Worm (Caenorhabditis elegans) whole organism, L3 larva: Measurements from ENCODE around the gene ttr-38.

ENCODE experiments used
- ceh-28 ChIP-seq: fragments of 150-350 bp; optimal IDR thresholded peaks from 2 replicates; lab custom pipeline; 2014; ENCODE audit warnings: missing biosample characterization, missing genetic modification reagents, missing genetic modification characterization
- egl-27 ChIP-seq: sonication (generic microtip); optimal IDR thresholded peaks from 4 replicates; lab custom pipeline; 2017; ENCODE audit warnings: missing biosample characterization, missing genetic modification reagents, missing genetic modification characterization
- elt-2 ChIP-seq: sonication (generic microtip); optimal IDR thresholded peaks from 2 replicates; lab custom pipeline; 2016; ENCODE audit warnings: missing genetic modification reagents, mild to moderate bottlenecking, missing genetic modification characterization, missing compliant biosample characterization
- lsy-12 ChIP-seq: sonication (generic microtip); optimal IDR thresholded peaks from 2 replicates; lab custom pipeline; 2016; ENCODE audit warnings: mild to moderate bottlenecking, missing genetic modification characterization, missing compliant biosample characterization
- mdl-1 ChIP-seq: fragments of 150-350 bp; optimal IDR thresholded peaks from 2 replicates; lab custom pipeline; 2014; ENCODE audit warnings: missing biosample characterization, missing genetic modification characterization
- nhr-11 ChIP-seq: fragments of 150-350 bp; optimal IDR thresholded peaks from 2 replicates; lab custom pipeline; 2014; ENCODE audit warnings: missing biosample characterization, missing genetic modification characterization
- nhr-77 ChIP-seq: fragments of 150-350 bp; optimal IDR thresholded peaks from 2 replicates; lab custom pipeline; 2014; ENCODE audit warnings: missing biosample characterization, missing genetic modification characterization
- pha-4 ChIP-seq: fragments of 150-350 bp; optimal IDR thresholded peaks from 2 replicates; lab custom pipeline; 2014; ENCODE audit warnings: missing biosample characterization, missing genetic modification reagents, missing genetic modification characterization
- pqm-1 ChIP-seq: fragments of 150-350 bp; optimal IDR thresholded peaks from 2 replicates; lab custom pipeline; 2017; ENCODE audit warnings: missing biosample characterization, missing genetic modification characterization, inconsistent platforms
- unc-39 ChIP-seq: sonication (generic microtip); optimal IDR thresholded peaks from 4 replicates; lab custom pipeline; 2017; ENCODE audit warnings: missing biosample characterization, missing genetic modification characterization
- ztf-11 ChIP-seq: fragments of 150-350 bp; optimal IDR thresholded peaks from 2 replicates; lab custom pipeline; 2014; ENCODE audit warnings: missing biosample characterization, missing genetic modification characterization

DNA sequence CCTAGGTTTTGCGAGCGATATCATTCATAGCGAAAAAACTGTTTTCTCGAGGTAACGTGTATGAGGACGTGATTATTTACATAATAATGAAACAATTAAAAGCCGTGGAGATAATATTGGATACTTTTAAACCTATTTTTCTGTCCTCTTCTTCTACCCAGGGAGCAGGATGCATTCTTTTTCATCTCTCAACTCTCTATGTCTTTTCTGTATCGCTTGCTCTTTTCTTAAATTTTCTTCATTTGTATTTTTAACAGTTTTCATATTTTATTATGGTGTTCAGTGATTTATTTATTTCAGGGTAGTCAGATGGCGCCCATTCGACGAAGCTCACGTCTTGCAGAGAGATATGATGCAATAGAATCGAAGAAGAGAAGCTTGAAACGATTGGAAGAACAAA, 35.6 kb downstream of the ttr-38 start, which contains the start of gene B0416.4:
- TF ChIP-seq nhr-77 (tag; lab: Kevin White, UChicago): no peak
- no peak for TF ChIP-seq lsy-12
- TF ChIP-seq ceh-28 (tag; lab: Kevin White, UChicago): no peak
- TF ChIP-seq egl-27 (tag; lab: Kevin White, UChicago): no peak
- no peak for TF ChIP-seq elt-2 (tag; lab: Kevin White, UChicago)
- TF ChIP-seq unc-39 (tag; lab: Kevin White, UChicago): no peak
- no peak for TF ChIP-seq nhr-11
- TF ChIP-seq pha-4 (tag; lab: Kevin White, UChicago): no peak
- no peak for TF ChIP-seq pqm-1 (tag; lab: Kevin White, UChicago)
- no peak for TF ChIP-seq ztf-11 (tag; lab: Kevin White, UChicago)
- TF ChIP-seq mdl-1 (tag; lab: Kevin White, UChicago): no peak
